Worm (Caenorhabditis elegans) whole organism, L4 larva: Measurements from ENCODE around the gene aqp-1.

Experiments
- F10B5.3 ChIP-seq: sonication (generic microtip); optimal IDR thresholded peaks from 2 replicates; lab custom pipeline; 2016; ENCODE audit warnings: mild to moderate bottlenecking, missing genetic modification characterization, missing compliant biosample characterization
- F26F4.8 ChIP-seq: fragments of 200-800 bp; sonication (Bioruptor generic); conservative IDR thresholded peaks from 2 replicates; pipeline ENCODE4 v1.3.6; 2022; ENCODE audit warnings: missing genetic modification characterization, missing compliant biosample characterization
- F37D6.2 ChIP-seq: sonication (generic microtip); optimal IDR thresholded peaks from 2 replicates; lab custom pipeline; 2016; ENCODE audit warnings: mild to moderate bottlenecking, missing genetic modification characterization, missing compliant biosample characterization
- F44E2.7 ChIP-seq: fragments of 200-800 bp; sonication (Bioruptor generic); IDR thresholded peaks from 2 replicates; pipeline ENCODE4 v2.1.2; 2022; ENCODE audit warnings: missing genetic modification characterization, missing compliant biosample characterization
- F49E8.2 ChIP-seq: sonication (generic microtip); optimal IDR thresholded peaks from 2 replicates; lab custom pipeline; 2016; ENCODE audit warnings: missing compliant biosample characterization, mild to moderate bottlenecking, missing genetic modification characterization, borderline replicate concordance
- T20F7.1 ChIP-seq: fragments of 200-800 bp; sonication (Bioruptor generic); optimal IDR thresholded peaks from 2 replicates; lab custom pipeline; 2018; ENCODE audit warnings: mild to moderate bottlenecking, missing genetic modification characterization, missing compliant biosample characterization
- Y48G9A.11 ChIP-seq: fragments of 200-800 bp; sonication (Bioruptor generic); IDR thresholded peaks from 2 replicates; pipeline ENCODE4 v1.3.6; 2022; ENCODE audit warnings: missing genetic modification reagents, missing genetic modification characterization, missing compliant biosample characterization
- aly-2 ChIP-seq: sonication (generic microtip); optimal IDR thresholded peaks from 2 replicates; lab custom pipeline; 2018; ENCODE audit warnings: missing biosample characterization, missing genetic modification characterization
- ama-1 ChIP-seq: fragments of 150-350 bp; optimal IDR thresholded peaks from 2 replicates; lab custom pipeline; 2014; ENCODE audit warnings: inconsistent platforms, mixed read lengths
- ceh-28 ChIP-seq: fragments of 150-350 bp; optimal IDR thresholded peaks from 2 replicates; lab custom pipeline; 2014; ENCODE audit warnings: missing biosample characterization, missing genetic modification reagents, missing genetic modification characterization
- ceh-44 ChIP-seq: fragments of 200-800 bp; sonication (Bioruptor generic); IDR thresholded peaks from 2 replicates; pipeline ENCODE4 v1.3.6; 2022; ENCODE audit warnings: missing genetic modification reagents, missing genetic modification characterization, missing compliant biosample characterization
- ces-1 ChIP-seq: fragments of 150-350 bp; sonication (generic microtip); optimal IDR thresholded peaks from 4 replicates; lab custom pipeline; 2014; ENCODE audit warnings: missing biosample characterization, missing genetic modification reagents, missing genetic modification characterization
- daf-16 ChIP-seq, 3 experiments: sonication (generic microtip); optimal IDR thresholded peaks; 2 replicates each; lab custom pipeline; 2016 to 2017; ENCODE audit warnings: missing genetic modification characterization in 3 of 3, missing genetic modification reagents in 3 of 3, mild to moderate bottlenecking in 2 of 3, missing compliant biosample characterization in 2 of 3, missing biosample characterization in 1 of 3, moderate library complexity in 1 of 3
- daf-19 ChIP-seq: fragments of 200-800 bp; sonication (Bioruptor generic); conservative IDR thresholded peaks from 2 replicates; pipeline ENCODE4 v1.3.6; 2022; ENCODE audit warnings: missing genetic modification characterization, missing compliant biosample characterization
- daf-8 ChIP-seq: fragments of 200-800 bp; sonication (Bioruptor generic); IDR thresholded peaks from 2 replicates; pipeline ENCODE4 v1.3.6; 2022; ENCODE audit warnings: missing genetic modification characterization, missing compliant biosample characterization
- dmd-6 ChIP-seq: fragments of 200-800 bp; sonication (Bioruptor generic); IDR thresholded peaks from 2 replicates; pipeline ENCODE4 v1.3.6; 2022; ENCODE audit warnings: missing genetic modification reagents, missing genetic modification characterization, missing compliant biosample characterization
- dmd-8 ChIP-seq: fragments of 200-800 bp; sonication (Bioruptor generic); IDR thresholded peaks from 2 replicates; pipeline ENCODE4 v1.3.6; 2022; ENCODE audit warnings: missing genetic modification characterization, missing compliant biosample characterization
- dpl-1 ChIP-seq: fragments of 150-350 bp; optimal IDR thresholded peaks from 2 replicates; lab custom pipeline; 2014; ENCODE audit warnings: missing biosample characterization, missing genetic modification reagents, missing genetic modification characterization
- dve-1 ChIP-seq: sonication (generic microtip); optimal IDR thresholded peaks from 2 replicates; lab custom pipeline; 2017; ENCODE audit warnings: antibody characterized with exemption, mild to moderate bottlenecking, missing genetic modification characterization, missing compliant biosample characterization; ENCODE audit not compliant: insufficient read depth
- fos-1 ChIP-seq: fragments of 150-350 bp; optimal IDR thresholded peaks from 2 replicates; lab custom pipeline; 2014; ENCODE audit warnings: missing biosample characterization, missing genetic modification characterization
- hif-1 ChIP-seq, 2 experiments: sonication (generic microtip); optimal IDR thresholded peaks; 2 replicates each; lab custom pipeline; 2016 to 2017; ENCODE audit warnings: missing compliant biosample characterization in 2 of 2, missing genetic modification characterization in 2 of 2, missing genetic modification reagents in 2 of 2, missing genotype in 2 of 2, mild to moderate bottlenecking in 1 of 2
- hlh-11 ChIP-seq: fragments of 200-800 bp; sonication (Bioruptor generic); optimal IDR thresholded peaks from 2 replicates; lab custom pipeline; 2018; ENCODE audit warnings: mild to moderate bottlenecking, missing genetic modification characterization, missing compliant biosample characterization
- hlh-30 ChIP-seq: sonication (generic microtip); optimal IDR thresholded peaks from 2 replicates; lab custom pipeline; 2017; ENCODE audit warnings: antibody characterized with exemption, mild to moderate bottlenecking, missing genetic modification characterization, missing compliant biosample characterization; ENCODE audit not compliant: insufficient read depth
- lim-7 ChIP-seq: fragments of 200-800 bp; sonication (Bioruptor generic); IDR thresholded peaks from 2 replicates; pipeline ENCODE4 v1.3.6; 2022; ENCODE audit warnings: missing genetic modification characterization, missing compliant biosample characterization
- lin-38 ChIP-seq: fragments of 200-800 bp; sonication (Bioruptor generic); IDR thresholded peaks from 2 replicates; pipeline ENCODE4 v1.3.6; 2022; ENCODE audit warnings: missing genetic modification reagents, missing genetic modification characterization, missing compliant biosample characterization
- lir-3 ChIP-seq: sonication (generic microtip); optimal IDR thresholded peaks from 2 replicates; lab custom pipeline; 2016; ENCODE audit warnings: mild to moderate bottlenecking, missing genetic modification characterization, missing compliant biosample characterization
- lsy-2 ChIP-seq, 2 experiments: fragments of 150-350 bp in 1 of 2; sonication (generic microtip) in 1 of 2; optimal IDR thresholded peaks; 2 replicates each; lab custom pipeline; 2014 to 2017; ENCODE audit warnings: missing biosample characterization in 2 of 2, missing genetic modification characterization in 2 of 2
- mdt-29 ChIP-seq: fragments of 200-800 bp; sonication (Bioruptor generic); IDR thresholded peaks from 2 replicates; pipeline ENCODE4 v1.3.6; 2022; ENCODE audit warnings: missing genetic modification reagents, missing genetic modification characterization, missing compliant biosample characterization
- mxl-2 ChIP-seq: fragments of 200-800 bp; sonication (Bioruptor generic); conservative IDR thresholded peaks from 2 replicates; pipeline ENCODE4 v1.3.6; 2022; ENCODE audit warnings: missing genetic modification reagents, missing genetic modification characterization, missing compliant biosample characterization
- nhr-10 ChIP-seq: fragments of 150-350 bp; optimal IDR thresholded peaks from 2 replicates; lab custom pipeline; 2014; ENCODE audit warnings: missing biosample characterization, missing genetic modification characterization
- nhr-102 ChIP-seq: sonication (generic microtip); optimal IDR thresholded peaks from 2 replicates; lab custom pipeline; 2016; ENCODE audit warnings: mild to moderate bottlenecking, missing genetic modification characterization, moderate library complexity, missing compliant biosample characterization
- nhr-11 ChIP-seq: fragments of 150-350 bp; optimal IDR thresholded peaks from 2 replicates; lab custom pipeline; 2014; ENCODE audit warnings: missing biosample characterization, missing genetic modification characterization
- nhr-237 ChIP-seq: sonication (generic microtip); optimal IDR thresholded peaks from 2 replicates; lab custom pipeline; 2017; ENCODE audit warnings: missing biosample characterization, missing genetic modification characterization
- nhr-25 ChIP-seq: sonication (generic microtip); optimal IDR thresholded peaks from 2 replicates; lab custom pipeline; 2017; ENCODE audit warnings: missing genetic modification characterization, mild to moderate bottlenecking, missing compliant biosample characterization, antibody characterized with exemption, moderate library complexity, borderline replicate concordance; ENCODE audit not compliant: insufficient read depth
- nhr-28 ChIP-seq: fragments of 150-350 bp; optimal IDR thresholded peaks from 2 replicates; lab custom pipeline; 2014; ENCODE audit warnings: missing biosample characterization, missing genetic modification characterization
- nhr-48 ChIP-seq: sonication (generic microtip); optimal IDR thresholded peaks from 2 replicates; lab custom pipeline; 2016; ENCODE audit warnings: mild to moderate bottlenecking, missing genetic modification characterization, missing compliant biosample characterization
- nhr-76 ChIP-seq: fragments of 150-350 bp; optimal IDR thresholded peaks from 2 replicates; lab custom pipeline; 2014; ENCODE audit warnings: missing biosample characterization, missing genetic modification characterization
- nhr-77 ChIP-seq: fragments of 150-350 bp; optimal IDR thresholded peaks from 2 replicates; lab custom pipeline; 2014; ENCODE audit warnings: missing biosample characterization, missing genetic modification characterization
- php-3 ChIP-seq: fragments of 200-800 bp; sonication (Bioruptor generic); IDR thresholded peaks from 2 replicates; pipeline ENCODE4 v1.3.6; 2022; ENCODE audit warnings: missing genetic modification reagents, missing genetic modification characterization, missing compliant biosample characterization
- pqm-1 ChIP-seq: sonication (generic microtip); optimal IDR thresholded peaks from 2 replicates; lab custom pipeline; 2017; ENCODE audit warnings: missing biosample characterization, missing genetic modification characterization
- saeg-2 ChIP-seq: fragments of 200-800 bp; sonication (Bioruptor generic); IDR thresholded peaks from 2 replicates; pipeline ENCODE4 v1.3.6; 2022; ENCODE audit warnings: missing genetic modification reagents, missing genetic modification characterization, missing compliant biosample characterization
- set-16 ChIP-seq: fragments of 200-800 bp; sonication (Bioruptor generic); IDR thresholded peaks from 2 replicates; pipeline ENCODE4 v1.3.6; 2022; ENCODE audit warnings: missing genetic modification reagents, missing genetic modification characterization, missing compliant biosample characterization
- skn-1 ChIP-seq: fragments of 150-350 bp; optimal IDR thresholded peaks from 2 replicates; lab custom pipeline; 2014; ENCODE audit warnings: missing biosample characterization, missing genetic modification characterization
- snpc-4 ChIP-seq: fragments of 150-350 bp; optimal IDR thresholded peaks from 2 replicates; lab custom pipeline; 2014; ENCODE audit warnings: missing biosample characterization, missing genetic modification characterization
- spr-1 ChIP-seq: sonication (generic microtip); optimal IDR thresholded peaks from 2 replicates; lab custom pipeline; 2016; ENCODE audit warnings: mild to moderate bottlenecking, missing genetic modification characterization, missing compliant biosample characterization
- spr-3 ChIP-seq: fragments of 200-800 bp; sonication (Bioruptor generic); optimal IDR thresholded peaks from 2 replicates; lab custom pipeline; 2018; ENCODE audit warnings: mild to moderate bottlenecking, missing genetic modification characterization, missing compliant biosample characterization
- unc-39 ChIP-seq: sonication (generic microtip); optimal IDR thresholded peaks from 2 replicates; lab custom pipeline; 2017; ENCODE audit warnings: missing biosample characterization, missing genetic modification characterization
- unc-62 ChIP-seq, 3 experiments: fragments of 150-350 bp in 1 of 3; sonication (generic microtip); optimal IDR thresholded peaks in 2 of 3; peaks in 1 of 3; 1 replicate in 1 of 3; 2 replicates in 2 of 3; lab custom pipeline; 2014 to 2017; ENCODE audit warnings: missing biosample characterization in 3 of 3, missing genetic modification characterization in 3 of 3, missing genetic modification reagents in 3 of 3, missing genotype in 1 of 3
- zfp-2 ChIP-seq: sonication (generic microtip); optimal IDR thresholded peaks from 2 replicates; lab custom pipeline; 2016; ENCODE audit warnings: mild to moderate bottlenecking, missing genetic modification characterization, missing compliant biosample characterization

aqp-1 gene

DNA sequence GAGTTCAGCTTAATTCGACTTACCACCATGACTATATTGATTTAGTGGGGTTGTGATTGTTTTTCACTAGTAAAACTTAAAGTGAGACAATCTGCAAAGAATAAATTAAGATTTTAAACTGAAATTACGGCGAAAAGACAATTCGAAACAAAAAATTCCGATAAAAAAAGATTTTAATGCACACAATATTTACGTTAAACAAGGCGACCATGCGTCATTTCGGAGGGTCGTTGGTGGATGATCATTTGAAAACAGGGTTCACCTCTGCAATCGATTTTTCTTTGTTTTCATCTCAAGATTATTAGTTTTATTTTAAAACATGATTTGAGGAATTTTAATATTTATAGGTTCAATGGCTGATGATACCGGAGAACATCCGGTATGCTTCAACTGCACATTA is 14.9 kb upstream of the aqp-1 start, which contains the start of gene lsm-4:
Gene lsm-4 (minus strand): TSS at position 91 of the 400 bp plus-strand sequence.
- no peak for TF ChIP-seq F44E2.7 (GFP tag; lab: Robert Waterston, UW)
- no peak for TF ChIP-seq F10B5.3 (tag; lab: Kevin White, UChicago)
- no peak for TF ChIP-seq aly-2 (tag; lab: Kevin White, UChicago)
- no peak for TF ChIP-seq F26F4.8 (GFP tag; lab: Robert Waterston, UW)
- TF ChIP-seq fos-1 (tag; lab: Kevin White, UChicago) = no peak
- TF ChIP-seq set-16 (GFP tag; lab: Robert Waterston, UW) = no peak
- no peak for TF ChIP-seq nhr-48 (tag; lab: Kevin White, UChicago)
- no peak for TF ChIP-seq ceh-44 (GFP tag; lab: Robert Waterston, UW)
- no peak for TF ChIP-seq nhr-25 (tag; lab: Kevin White, UChicago)
- no peak for TF ChIP-seq pqm-1 (tag; lab: Kevin White, UChicago)
- no peak for TF ChIP-seq lir-3 (tag; lab: Kevin White, UChicago)
- no peak for TF ChIP-seq F37D6.2
- TF ChIP-seq nhr-10 (tag; lab: Kevin White, UChicago) = no peak
- TF ChIP-seq lin-38 = no peak
- TF ChIP-seq skn-1 (tag; lab: Kevin White, UChicago) = no peak
- TF ChIP-seq mxl-2 (GFP tag; lab: Robert Waterston, UW) = no peak
- TF ChIP-seq nhr-11 (tag; lab: Kevin White, UChicago) = no peak
- no peak for TF ChIP-seq dpl-1
- TF ChIP-seq daf-16 (GFP tag; optimal IDR thresholded peaks at IDR 0.05; lab: Kevin White, UChicago) = no peak
- peak; percentile 11 for TF ChIP-seq daf-16 (tag; optimal IDR thresholded peaks at IDR 0.05; lab: Kevin White, UChicago)
- no peak for TF ChIP-seq F49E8.2 (tag; lab: Kevin White, UChicago)
- no peak for TF ChIP-seq nhr-102 (tag; lab: Kevin White, UChicago)
- TF ChIP-seq nhr-76 = no peak
- no peak for TF ChIP-seq mdt-29 (GFP tag; lab: Robert Waterston, UW)
- no peak for TF ChIP-seq spr-1 (tag; lab: Kevin White, UChicago)
- TF ChIP-seq lsy-2 (tag; optimal IDR thresholded peaks at IDR 0.05; lab: Kevin White, UChicago) = peak in 1 of 2 experiments; percentile 25
- TF ChIP-seq lim-7 (GFP tag; lab: Robert Waterston, UW) = no peak
- no peak for TF ChIP-seq daf-8 (GFP tag; lab: Robert Waterston, UW)
- no peak for TF ChIP-seq nhr-237 (tag; lab: Kevin White, UChicago)
- no peak for TF ChIP-seq hlh-11 (tag; lab: Kevin White, UChicago)
- TF ChIP-seq zfp-2 (tag; lab: Kevin White, UChicago) = no peak
- TF ChIP-seq T20F7.1 (GFP tag; lab: Kevin White, UChicago) = peak; percentile 92
- peak; percentile 73; the same call in 1 of the 2 replicates for TF ChIP-seq Y48G9A.11 (GFP tag; lab: Robert Waterston, UW)
- no peak for TF ChIP-seq unc-39

DNA sequence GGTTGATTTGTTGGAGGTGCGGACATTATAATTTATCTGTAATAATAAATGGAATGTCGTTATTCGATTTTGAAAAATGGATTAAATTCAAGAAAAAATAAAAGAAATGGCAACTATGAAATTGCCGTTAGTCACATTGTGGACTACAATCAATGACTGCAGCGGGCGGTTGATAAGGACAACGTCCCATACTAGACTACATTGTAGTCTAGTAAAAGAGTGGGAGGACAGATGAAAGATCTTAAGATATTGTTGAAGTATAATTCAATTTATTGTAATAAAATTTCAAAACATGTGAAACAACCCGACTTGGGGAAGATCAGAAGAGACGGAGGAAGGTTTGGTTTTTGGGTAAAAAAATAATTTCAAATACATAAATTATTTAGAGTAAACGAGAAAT is 13.8 kb upstream of the aqp-1 start, which contains the start of the genes prx-13 and ada-2:
Gene prx-13 (minus strand): TSS at position 38 of the 400 bp plus-strand sequence.
Gene ada-2 (plus strand): TSS at position 282 of the 400 bp plus-strand sequence.
- TF ChIP-seq unc-39 = no peak
- peak; percentile 53 for TF ChIP-seq dmd-6
- no peak for TF ChIP-seq snpc-4 (tag; lab: Kevin White, UChicago)
- TF ChIP-seq saeg-2 = no peak
- TF ChIP-seq hlh-30 (tag; lab: Kevin White, UChicago) = peak; percentile 25
- TF ChIP-seq spr-3 (GFP tag; lab: Kevin White, UChicago) = no peak
- TF ChIP-seq lsy-2 (tag; optimal IDR thresholded peaks at IDR 0.05; lab: Kevin White, UChicago) = peak in 1 of 2 experiments; percentile 3
- no peak for TF ChIP-seq daf-16 (GFP tag; optimal IDR thresholded peaks at IDR 0.05; lab: Kevin White, UChicago)
- peak; percentile 37 for TF ChIP-seq daf-16 (tag; optimal IDR thresholded peaks at IDR 0.05; lab: Kevin White, UChicago)
- no peak for TF ChIP-seq php-3 (GFP tag; lab: Robert Waterston, UW)
- TF ChIP-seq ceh-28 (tag; lab: Kevin White, UChicago) = no peak
- TF ChIP-seq unc-62 (GFP tag; optimal IDR thresholded peaks at IDR 0.05 in 1 of 2; lab: Kevin White, UChicago) = no peak
- TF ChIP-seq unc-62 (tag; optimal IDR thresholded peaks at IDR 0.05; lab: Kevin White, UChicago) = no peak
- no peak for TF ChIP-seq daf-19 (GFP tag; lab: Robert Waterston, UW)
- TF ChIP-seq nhr-10 (tag; lab: Kevin White, UChicago) = no peak
- TF ChIP-seq ces-1 (GFP tag; lab: Kevin White, UChicago) = no peak
- no peak for TF ChIP-seq fos-1 (tag; lab: Kevin White, UChicago)
- peak; percentile 40 for TF ChIP-seq nhr-77 (tag; lab: Kevin White, UChicago)
- no peak for TF ChIP-seq dmd-8
- TF ChIP-seq T20F7.1 (GFP tag; lab: Kevin White, UChicago) = peak; percentile 46
- peak; percentile 45 for TF ChIP-seq dve-1 (tag; lab: Kevin White, UChicago)
- TF ChIP-seq pqm-1 (tag; lab: Kevin White, UChicago) = peak; percentile 76
- TF ChIP-seq ama-1 (lab: Kevin White, UChicago) = no peak
- TF ChIP-seq nhr-28 (tag; lab: Kevin White, UChicago) = peak; percentile 98
- TF ChIP-seq hif-1 (tag; optimal IDR thresholded peaks at IDR 0.05; lab: Kevin White, UChicago) = no peak
